Worm (Caenorhabditis elegans) whole organism, young adult: ENCODE measurements around the gene ZK686.1.
A peak's percentile ranks its signal among the peaks of the same experiment; 100 is the strongest.

ENCODE experiments used
- B0035.1 ChIP-seq: sonication (generic microtip); optimal IDR thresholded peaks from 2 replicates; lab custom pipeline; 2016; ENCODE audit warnings: missing genetic modification characterization, mild to moderate bottlenecking, missing compliant biosample characterization, missing genotype, missing genetic modification reagents
- C06A6.2 ChIP-seq: fragments of 200-800 bp; sonication (Bioruptor generic); conservative IDR thresholded peaks from 2 replicates; pipeline ENCODE4 v1.3.6; 2022; ENCODE audit warnings: missing genetic modification characterization, missing compliant biosample characterization
- F23B12.7 ChIP-seq: sonication (generic microtip); optimal IDR thresholded peaks from 2 replicates; lab custom pipeline; 2017; ENCODE audit warnings: missing genetic modification characterization, mild to moderate bottlenecking, missing compliant biosample characterization, antibody characterized with exemption, moderate library complexity; ENCODE audit not compliant: insufficient read depth
- F33H1.4 ChIP-seq: fragments of 200-800 bp; sonication (Bioruptor generic); IDR thresholded peaks from 2 replicates; pipeline ENCODE4 v1.3.6; 2022; ENCODE audit warnings: missing genetic modification reagents, missing genetic modification characterization, missing compliant biosample characterization
- F37B4.10 ChIP-seq: fragments of 200-800 bp; sonication (Bioruptor generic); IDR thresholded peaks from 2 replicates; pipeline ENCODE4 v1.3.6; 2022; ENCODE audit warnings: missing genetic modification characterization, missing compliant biosample characterization
- F49E8.2 ChIP-seq: sonication (generic microtip); optimal IDR thresholded peaks from 3 replicates; lab custom pipeline; 2017; ENCODE audit warnings: missing genetic modification characterization, mild to moderate bottlenecking, missing compliant biosample characterization, antibody characterized with exemption, moderate library complexity; ENCODE audit not compliant: insufficient read depth
- F55B11.4 ChIP-seq: sonication (generic microtip); optimal IDR thresholded peaks from 2 replicates; lab custom pipeline; 2016; ENCODE audit warnings: missing compliant biosample characterization, missing genetic modification characterization, borderline replicate concordance; ENCODE audit not compliant: insufficient read depth
- F57A8.1 ChIP-seq: fragments of 200-800 bp; sonication (Bioruptor generic); optimal IDR thresholded peaks from 2 replicates; lab custom pipeline; 2018; ENCODE audit warnings: mild to moderate bottlenecking, missing genetic modification characterization, moderate library complexity, missing compliant biosample characterization
- K12H6.12 ChIP-seq: fragments of 200-800 bp; sonication (Bioruptor generic); optimal IDR thresholded peaks from 2 replicates; lab custom pipeline; 2018; ENCODE audit warnings: mild to moderate bottlenecking, missing genetic modification characterization, missing compliant biosample characterization
- T07F8.4 ChIP-seq: sonication (generic microtip); optimal IDR thresholded peaks from 2 replicates; lab custom pipeline; 2016; ENCODE audit warnings: mild to moderate bottlenecking, missing genetic modification characterization, moderate library complexity, missing compliant biosample characterization
- Y79H2A.3 ChIP-seq: fragments of 200-800 bp; sonication (Bioruptor generic); conservative IDR thresholded peaks from 2 replicates; pipeline ENCODE4 v1.3.6; 2022; ENCODE audit warnings: missing genetic modification reagents, missing genetic modification characterization, missing compliant biosample characterization
- akir-1 ChIP-seq: fragments of 200-800 bp; sonication (Bioruptor generic); optimal IDR thresholded peaks from 2 replicates; lab custom pipeline; 2018; ENCODE audit warnings: mild to moderate bottlenecking, missing genetic modification characterization, moderate library complexity, missing compliant biosample characterization
- aptf-2 ChIP-seq: fragments of 200-800 bp; sonication (Bioruptor generic); conservative IDR thresholded peaks from 2 replicates; pipeline ENCODE4 v1.3.6; 2022; ENCODE audit warnings: missing genetic modification reagents, missing genetic modification characterization, missing compliant biosample characterization
- atf-7 ChIP-seq: sonication (generic microtip); optimal IDR thresholded peaks from 2 replicates; lab custom pipeline; 2017; ENCODE audit warnings: mild to moderate bottlenecking, missing genetic modification characterization, missing compliant biosample characterization
- athp-1 ChIP-seq: sonication (generic microtip); optimal IDR thresholded peaks from 2 replicates; lab custom pipeline; 2017; ENCODE audit warnings: mild to moderate bottlenecking, missing genetic modification characterization, missing compliant biosample characterization
- attf-5 ChIP-seq: fragments of 200-800 bp; sonication (Bioruptor generic); optimal IDR thresholded peaks from 2 replicates; lab custom pipeline; 2018; ENCODE audit warnings: mild to moderate bottlenecking, missing genetic modification characterization, missing compliant biosample characterization
- bed-1 ChIP-seq: fragments of 200-800 bp; sonication (Bioruptor generic); IDR thresholded peaks from 2 replicates; pipeline ENCODE4 v1.3.6; 2022; ENCODE audit warnings: missing genetic modification reagents, missing genetic modification characterization, missing compliant biosample characterization
- ccch-3 ChIP-seq: fragments of 200-800 bp; sonication (Bioruptor generic); optimal IDR thresholded peaks from 2 replicates; lab custom pipeline; 2018; ENCODE audit warnings: mild to moderate bottlenecking, missing genetic modification characterization, missing compliant biosample characterization
- cebp-2 ChIP-seq: fragments of 200-800 bp; sonication (Bioruptor generic); IDR thresholded peaks from 2 replicates; pipeline ENCODE4 v1.3.6; 2022; ENCODE audit warnings: missing genetic modification characterization, missing compliant biosample characterization
- ceh-100 ChIP-seq: fragments of 200-800 bp; sonication (Bioruptor generic); IDR thresholded peaks from 2 replicates; pipeline ENCODE4 v1.3.6; 2022; ENCODE audit warnings: missing genetic modification reagents, missing genetic modification characterization, missing compliant biosample characterization
- ceh-27 ChIP-seq: fragments of 200-800 bp; sonication (Bioruptor generic); optimal IDR thresholded peaks from 2 replicates; lab custom pipeline; 2018; ENCODE audit warnings: mild to moderate bottlenecking, missing genetic modification characterization, moderate library complexity, missing compliant biosample characterization
- ceh-40 ChIP-seq: fragments of 200-800 bp; sonication (Bioruptor generic); IDR thresholded peaks from 2 replicates; pipeline ENCODE4 v1.3.6; 2022; ENCODE audit warnings: missing genetic modification characterization, missing compliant biosample characterization
- dpff-1 ChIP-seq: sonication (generic microtip); optimal IDR thresholded peaks from 2 replicates; lab custom pipeline; 2017; ENCODE audit warnings: mild to moderate bottlenecking, missing genetic modification characterization, missing compliant biosample characterization
- lin-26 ChIP-seq: fragments of 200-800 bp; sonication (Bioruptor generic); IDR thresholded peaks from 2 replicates; pipeline ENCODE4 v1.3.6; 2022; ENCODE audit warnings: missing genetic modification reagents, missing genetic modification characterization, missing compliant biosample characterization
- lin-35 ChIP-seq, 3 experiments: fragments of 150-350 bp in 2 of 3; sonication (generic microtip) in 1 of 3; optimal IDR thresholded peaks; 2 replicates each; lab custom pipeline; 2014 to 2018; ENCODE audit warnings: missing biosample characterization in 3 of 3, missing genetic modification characterization in 3 of 3, missing genetic modification reagents in 3 of 3
- lsl-1 ChIP-seq: fragments of 200-800 bp; sonication (Bioruptor generic); optimal IDR thresholded peaks from 2 replicates; lab custom pipeline; 2018; ENCODE audit warnings: mild to moderate bottlenecking, missing genetic modification characterization, moderate library complexity, missing compliant biosample characterization
- mel-28 ChIP-seq: sonication (generic microtip); optimal IDR thresholded peaks from 2 replicates; lab custom pipeline; 2016; ENCODE audit warnings: borderline replicate concordance, mild to moderate bottlenecking, missing genetic modification characterization, missing compliant biosample characterization
- mxl-1 ChIP-seq: sonication (generic microtip); optimal IDR thresholded peaks from 2 replicates; lab custom pipeline; 2016; ENCODE audit warnings: missing genetic modification characterization, missing compliant biosample characterization
- nfya-2 ChIP-seq: fragments of 200-800 bp; sonication (Bioruptor generic); IDR thresholded peaks from 2 replicates; pipeline ENCODE4 v1.3.6; 2022; ENCODE audit warnings: missing genetic modification reagents, missing genetic modification characterization, missing compliant biosample characterization
- nhr-27 ChIP-seq: fragments of 200-800 bp; sonication (Bioruptor generic); optimal IDR thresholded peaks from 2 replicates; lab custom pipeline; 2018; ENCODE audit warnings: mild to moderate bottlenecking, missing genetic modification characterization, moderate library complexity, missing compliant biosample characterization
- snpc-1.3 ChIP-seq: sonication (generic microtip); optimal IDR thresholded peaks from 2 replicates; lab custom pipeline; 2017; ENCODE audit warnings: missing genetic modification characterization, mild to moderate bottlenecking, missing compliant biosample characterization, antibody characterized with exemption, moderate library complexity, missing genotype, missing genetic modification reagents; ENCODE audit not compliant: insufficient read depth
- somi-1 ChIP-seq: fragments of 200-800 bp; sonication (Bioruptor generic); optimal IDR thresholded peaks from 2 replicates; lab custom pipeline; 2018; ENCODE audit warnings: mild to moderate bottlenecking, missing genetic modification characterization, missing compliant biosample characterization
- tbx-9 ChIP-seq: sonication (generic microtip); optimal IDR thresholded peaks from 2 replicates; lab custom pipeline; 2016; ENCODE audit warnings: borderline replicate concordance, missing genetic modification characterization, inconsistent platforms, missing compliant biosample characterization
- unc-130 ChIP-seq: sonication (generic microtip); optimal IDR thresholded peaks from 2 replicates; lab custom pipeline; 2016; ENCODE audit warnings: missing genetic modification reagents, missing genetic modification characterization, missing compliant biosample characterization
- zim-3 ChIP-seq: sonication (generic microtip); optimal IDR thresholded peaks from 2 replicates; lab custom pipeline; 2017; ENCODE audit warnings: mild to moderate bottlenecking, missing genetic modification characterization, moderate library complexity, missing compliant biosample characterization
- ztf-26 ChIP-seq: sonication (generic microtip); optimal IDR thresholded peaks from 2 replicates; lab custom pipeline; 2017; ENCODE audit warnings: missing genetic modification characterization, missing compliant biosample characterization
- ztf-3 ChIP-seq: fragments of 200-800 bp; sonication (Bioruptor generic); optimal IDR thresholded peaks from 2 replicates; lab custom pipeline; 2018; ENCODE audit warnings: mild to moderate bottlenecking, missing genetic modification characterization, missing compliant biosample characterization

Gene ZK686.1

ce11 chrIII:7737646-7738258, 35.2 kb upstream of the ZK686.1 start (continued):
- TF ChIP-seq mxl-1 (tag; lab: Kevin White, UChicago), result no peak
- no peak for TF ChIP-seq F55B11.4 (tag; lab: Kevin White, UChicago)
- TF ChIP-seq F33H1.4 (GFP tag; lab: Robert Waterston, UW), result no peak
- TF ChIP-seq lin-26 (GFP tag; lab: Robert Waterston, UW), result no peak
- 0 out of 2 replicates have a peak, but pooled peaks have one; percentile 49 for TF ChIP-seq C06A6.2 (GFP tag; lab: Robert Waterston, UW)
- no peak for TF ChIP-seq B0035.1 (tag; lab: Kevin White, UChicago)

- no peak for TF ChIP-seq aptf-2
- no peak for TF ChIP-seq T07F8.4 (tag; lab: Kevin White, UChicago)
- TF ChIP-seq snpc-1.3 (tag; lab: Kevin White, UChicago), result no peak
- TF ChIP-seq akir-1 (GFP tag; lab: Kevin White, UChicago), result no peak
- no peak for TF ChIP-seq ztf-26 (tag; lab: Kevin White, UChicago)
- no peak for TF ChIP-seq athp-1
- TF ChIP-seq cebp-2, result no peak
- TF ChIP-seq F23B12.7, result no peak
- no peak for TF ChIP-seq bed-1
- no peak for TF ChIP-seq F57A8.1 (GFP tag; lab: Kevin White, UChicago)
- TF ChIP-seq somi-1 (GFP tag; lab: Kevin White, UChicago), result no peak
- no peak for TF ChIP-seq mel-28
- TF ChIP-seq ccch-3 (GFP tag; lab: Kevin White, UChicago), result no peak
- TF ChIP-seq attf-5 (GFP tag; lab: Kevin White, UChicago), result no peak
- no peak for TF ChIP-seq unc-130 (GFP tag; lab: Kevin White, UChicago)
These were observed 29.8 kb upstream of the ZK686.1 start for ce11 chrIII:7743183-7743582.

- TF ChIP-seq dpff-1 (tag; lab: Kevin White, UChicago) (no peak), lin-35 (GFP tag; optimal IDR thresholded peaks at IDR 0.05; lab: Kevin White, UChicago) (no peak), C06A6.2 (GFP tag; lab: Robert Waterston, UW) (no peak), ceh-40 (GFP tag; lab: Robert Waterston, UW) (no peak), F37B4.10 (no peak), K12H6.12 (tag; lab: Kevin White, UChicago) (no peak), tbx-9 (no peak), ceh-100 (GFP tag; lab: Robert Waterston, UW) (no peak), F33H1.4 (GFP tag; lab: Robert Waterston, UW) (no peak), ceh-27 (GFP tag; lab: Kevin White, UChicago) (no peak), nhr-27 (tag; lab: Kevin White, UChicago) (no peak), lsl-1 (GFP tag; lab: Kevin White, UChicago) (no peak), nfya-2 (no peak), zim-3 (no peak), F49E8.2 (tag; lab: Kevin White, UChicago) (no peak), Y79H2A.3 (GFP tag; lab: Robert Waterston, UW) (no peak), atf-7 (tag; lab: Kevin White, UChicago) (no peak), ztf-3 (GFP tag; lab: Kevin White, UChicago) (no peak)
These were observed 18.6 kb upstream of the ZK686.1 start, which contains the start of gene cdh-3 for ce11 chrIII:7754348-7754747. Gene cdh-3 (minus strand): TSS chrIII:7754448.
